Fruit fly (Drosophila melanogaster): Measurements from ENCODE around the gene Cpsf5.

Gene Cpsf5

dm6 chr3L:9441907-9442479, 31.2 kb downstream of the Cpsf5 start, which contains the start of the genes Bet3 and Nf-YA:
Gene Bet3 (minus strand): TSS chr3L:9442267.
Gene Nf-YA (minus strand): TSS chr3L:9442267.
- TF ChIP-seq CG33017 (tag; optimal IDR thresholded peaks at IDR 0.05): no peak
- peak; percentile 60 for TF ChIP-seq Hr96 (GFP tag; optimal IDR thresholded peaks at IDR 0.05)
- TF ChIP-seq CG7045 (GFP tag; optimal IDR thresholded peaks at IDR 0.05): peak; percentile 50
- TF ChIP-seq Clk (GFP tag; optimal IDR thresholded peaks at IDR 0.05): no peak
- peak; percentile 58 for TF ChIP-seq cic (GFP tag; optimal IDR thresholded peaks at IDR 0.05)
- TF ChIP-seq pad (GFP tag; optimal IDR thresholded peaks at IDR 0.05): peak; percentile 35
- TF ChIP-seq ovo (GFP tag; optimal IDR thresholded peaks at IDR 0.05): peak; percentile 50
- TF ChIP-seq CG7101 (tag; optimal IDR thresholded peaks at IDR 0.05): peak; percentile 4
- TF ChIP-seq toe (GFP tag; optimal IDR thresholded peaks at IDR 0.05): peak; percentile 78
- peak; percentile 36 for TF ChIP-seq CG11617 (GFP tag; optimal IDR thresholded peaks at IDR 0.05)
- no peak for TF ChIP-seq cnc (optimal IDR thresholded peaks at IDR 0.05)
- peak; percentile 97 for TF ChIP-seq CG14711 (tag; optimal IDR thresholded peaks at IDR 0.05)
- no peak for TF ChIP-seq tj (GFP tag; optimal IDR thresholded peaks at IDR 0.05)
- TF ChIP-seq CG12768 (GFP tag; optimal IDR thresholded peaks at IDR 0.05): peak; percentile 10
- TF ChIP-seq CG5204 (GFP tag; optimal IDR thresholded peaks at IDR 0.05): no peak
- peak; percentile 72 for TF ChIP-seq CG1620 (GFP tag; optimal IDR thresholded peaks at IDR 0.05)
- peak; percentile 68 for TF ChIP-seq Crg-1 (GFP tag; optimal IDR thresholded peaks at IDR 0.05)
- TF ChIP-seq bab1 (GFP tag; optimal IDR thresholded peaks at IDR 0.05): peak; percentile 38
- TF ChIP-seq Mnt (GFP tag; optimal IDR thresholded peaks at IDR 0.05): peak; percentile 56
- TF ChIP-seq kay (GFP tag; ENCODE audit: borderline replicate concordance): no peak

- TF ChIP-seq Hr96 (GFP tag; optimal IDR thresholded peaks at IDR 0.05): no peak
- peak; percentile 27 for TF ChIP-seq CG12768 (GFP tag; optimal IDR thresholded peaks at IDR 0.05)
Observed at dm6 chr3L:9442625-9443282, 31.9 kb downstream of the Cpsf5 start, which contains the start of gene Srg3. Gene Srg3 (plus strand): TSS chr3L:9443232.

dm6 chr3L:9446731-9447238, 35.9 kb downstream of the Cpsf5 start, which contains the start of gene CG3529:
Gene CG3529 (plus strand): TSS chr3L:9446864.
- TF ChIP-seq cic (GFP tag; optimal IDR thresholded peaks at IDR 0.05) (peak; percentile 36), kay (GFP tag; ENCODE audit: borderline replicate concordance) (no peak), CG1620 (GFP tag; optimal IDR thresholded peaks at IDR 0.05) (no peak), Mnt (GFP tag; optimal IDR thresholded peaks at IDR 0.05) (peak; percentile 51), CG12768 (GFP tag; optimal IDR thresholded peaks at IDR 0.05) (peak; percentile 37), CG7101 (tag; optimal IDR thresholded peaks at IDR 0.05) (peak; percentile 30), bab1 (GFP tag; optimal IDR thresholded peaks at IDR 0.05) (peak; percentile 42), Clk (GFP tag; optimal IDR thresholded peaks at IDR 0.05) (no peak), tj (GFP tag; optimal IDR thresholded peaks at IDR 0.05) (no peak), Hr96 (GFP tag; optimal IDR thresholded peaks at IDR 0.05) (peak; percentile 43), CG5204 (GFP tag; optimal IDR thresholded peaks at IDR 0.05) (no peak), cnc (optimal IDR thresholded peaks at IDR 0.05) (no peak), pad (GFP tag; optimal IDR thresholded peaks at IDR 0.05) (peak; percentile 35), CG11617 (GFP tag; optimal IDR thresholded peaks at IDR 0.05) (peak; percentile 42), Crg-1 (GFP tag; optimal IDR thresholded peaks at IDR 0.05) (peak; percentile 34), CG14711 (tag; optimal IDR thresholded peaks at IDR 0.05) (peak; percentile 45), CG7045 (GFP tag; optimal IDR thresholded peaks at IDR 0.05) (no peak), CG33017 (tag; optimal IDR thresholded peaks at IDR 0.05) (peak; percentile 29), ovo (GFP tag; optimal IDR thresholded peaks at IDR 0.05) (peak; percentile 31), toe (GFP tag; optimal IDR thresholded peaks at IDR 0.05) (peak; percentile 57)

dm6 chr3L:9447239-9447777, 36.5 kb downstream of the Cpsf5 start:
- TF ChIP-seq CG33017 (tag; optimal IDR thresholded peaks at IDR 0.05) (peak; percentile 55), cic (GFP tag; optimal IDR thresholded peaks at IDR 0.05) (peak; percentile 59), CG5204 (GFP tag; optimal IDR thresholded peaks at IDR 0.05) (no peak), cnc (optimal IDR thresholded peaks at IDR 0.05) (no peak), tj (GFP tag; optimal IDR thresholded peaks at IDR 0.05) (peak; percentile 55), Mnt (GFP tag; optimal IDR thresholded peaks at IDR 0.05) (peak; percentile 12), CG11617 (GFP tag; optimal IDR thresholded peaks at IDR 0.05) (no peak), kay (GFP tag; ENCODE audit: borderline replicate concordance) (peak; percentile 99), CG7045 (GFP tag; optimal IDR thresholded peaks at IDR 0.05) (no peak), CG14711 (tag; optimal IDR thresholded peaks at IDR 0.05) (peak; percentile 84)

dm6 chr3L:9451522-9452118, 40.8 kb downstream of the Cpsf5 start, which contains the start of the genes CG3448 and ghi:
Gene CG3448 (minus strand): TSS chr3L:9451572.
Gene ghi (plus strand): TSS chr3L:9451876.
- TF ChIP-seq CG7101 (tag; optimal IDR thresholded peaks at IDR 0.05) (peak; percentile 86), ovo (GFP tag; optimal IDR thresholded peaks at IDR 0.05) (no peak), Hr96 (GFP tag; optimal IDR thresholded peaks at IDR 0.05) (no peak), toe (GFP tag; optimal IDR thresholded peaks at IDR 0.05) (peak; percentile 84), cnc (optimal IDR thresholded peaks at IDR 0.05) (no peak), CG7045 (GFP tag; optimal IDR thresholded peaks at IDR 0.05) (peak; percentile 75), Crg-1 (GFP tag; optimal IDR thresholded peaks at IDR 0.05) (peak; percentile 44), Mnt (GFP tag; optimal IDR thresholded peaks at IDR 0.05) (peak; percentile 77), CG1620 (GFP tag; optimal IDR thresholded peaks at IDR 0.05) (peak; percentile 72), Clk (GFP tag; optimal IDR thresholded peaks at IDR 0.05) (peak; percentile 32), kay (GFP tag; ENCODE audit: borderline replicate concordance) (no peak), tj (GFP tag; optimal IDR thresholded peaks at IDR 0.05) (peak; percentile 12), CG33017 (tag; optimal IDR thresholded peaks at IDR 0.05) (peak; percentile 68), CG12768 (GFP tag; optimal IDR thresholded peaks at IDR 0.05) (peak; percentile 87), pad (GFP tag; optimal IDR thresholded peaks at IDR 0.05) (peak; percentile 69), CG5204 (GFP tag; optimal IDR thresholded peaks at IDR 0.05) (no peak), CG14711 (tag; optimal IDR thresholded peaks at IDR 0.05) (peak; percentile 99), CG11617 (GFP tag; optimal IDR thresholded peaks at IDR 0.05) (peak; percentile 71), cic (GFP tag; optimal IDR thresholded peaks at IDR 0.05) (peak; percentile 63), bab1 (GFP tag; optimal IDR thresholded peaks at IDR 0.05) (peak; percentile 84)

All from whole organism, adult.